Worm (Caenorhabditis elegans) whole organism, L4 larva: ENCODE measurements around the gene C06C6.9.

Experiments
- F10B5.3 ChIP-seq: sonication (generic microtip); optimal IDR thresholded peaks from 2 replicates; lab custom pipeline; 2016; ENCODE audit warnings: mild to moderate bottlenecking, missing genetic modification characterization, missing compliant biosample characterization
- F37D6.2 ChIP-seq: sonication (generic microtip); optimal IDR thresholded peaks from 2 replicates; lab custom pipeline; 2016; ENCODE audit warnings: mild to moderate bottlenecking, missing genetic modification characterization, missing compliant biosample characterization
- F44E2.7 ChIP-seq: fragments of 200-800 bp; sonication (Bioruptor generic); IDR thresholded peaks from 2 replicates; pipeline ENCODE4 v2.1.2; 2022; ENCODE audit warnings: missing genetic modification characterization, missing compliant biosample characterization
- T20F7.1 ChIP-seq: fragments of 200-800 bp; sonication (Bioruptor generic); optimal IDR thresholded peaks from 2 replicates; lab custom pipeline; 2018; ENCODE audit warnings: mild to moderate bottlenecking, missing genetic modification characterization, missing compliant biosample characterization
- Y105C5A.15 ChIP-seq: fragments of 200-800 bp; sonication (Bioruptor generic); IDR thresholded peaks from 2 replicates; pipeline ENCODE4 v1.3.6; 2022; ENCODE audit warnings: missing genetic modification characterization, missing compliant biosample characterization
- Y75B8A.6 ChIP-seq: fragments of 200-800 bp; sonication (Bioruptor generic); IDR thresholded peaks from 2 replicates; pipeline ENCODE4 v1.3.6; 2022; ENCODE audit warnings: missing genetic modification reagents, missing genetic modification characterization, missing compliant biosample characterization
- ZK337.2 ChIP-seq: fragments of 200-800 bp; sonication (Bioruptor generic); IDR thresholded peaks from 2 replicates; pipeline ENCODE4 v1.3.6; 2022; ENCODE audit warnings: missing genetic modification reagents, missing genetic modification characterization, missing compliant biosample characterization
- aha-1 ChIP-seq: fragments of 150-350 bp; peaks from one replicate; lab custom pipeline; 2014; ENCODE audit warnings: missing biosample characterization, missing genetic modification characterization
- arid-1 ChIP-seq: fragments of 200-800 bp; sonication (Bioruptor generic); conservative IDR thresholded peaks from 2 replicates; pipeline ENCODE4 v1.3.6; 2022; ENCODE audit warnings: missing genetic modification reagents, missing genetic modification characterization, missing compliant biosample characterization
- ceh-44 ChIP-seq: fragments of 200-800 bp; sonication (Bioruptor generic); IDR thresholded peaks from 2 replicates; pipeline ENCODE4 v1.3.6; 2022; ENCODE audit warnings: missing genetic modification reagents, missing genetic modification characterization, missing compliant biosample characterization
- ceh-62 ChIP-seq: sonication (generic microtip); optimal IDR thresholded peaks from 2 replicates; lab custom pipeline; 2017; ENCODE audit warnings: missing biosample characterization, missing genetic modification characterization
- ceh-82 ChIP-seq: sonication (generic microtip); optimal IDR thresholded peaks from 2 replicates; lab custom pipeline; 2017; ENCODE audit warnings: missing biosample characterization, missing genetic modification characterization
- daf-16 ChIP-seq, 3 experiments: sonication (generic microtip); optimal IDR thresholded peaks; 2 replicates each; lab custom pipeline; 2016 to 2017; ENCODE audit warnings: missing genetic modification characterization in 3 of 3, missing genetic modification reagents in 3 of 3, mild to moderate bottlenecking in 2 of 3, missing compliant biosample characterization in 2 of 3, missing biosample characterization in 1 of 3, moderate library complexity in 1 of 3
- dmd-6 ChIP-seq: fragments of 200-800 bp; sonication (Bioruptor generic); IDR thresholded peaks from 2 replicates; pipeline ENCODE4 v1.3.6; 2022; ENCODE audit warnings: missing genetic modification reagents, missing genetic modification characterization, missing compliant biosample characterization
- dmd-8 ChIP-seq: fragments of 200-800 bp; sonication (Bioruptor generic); IDR thresholded peaks from 2 replicates; pipeline ENCODE4 v1.3.6; 2022; ENCODE audit warnings: missing genetic modification characterization, missing compliant biosample characterization
- dpl-1 ChIP-seq: fragments of 150-350 bp; optimal IDR thresholded peaks from 2 replicates; lab custom pipeline; 2014; ENCODE audit warnings: missing biosample characterization, missing genetic modification reagents, missing genetic modification characterization
- duxl-1 ChIP-seq: sonication (generic microtip); optimal IDR thresholded peaks from 2 replicates; lab custom pipeline; 2016; ENCODE audit warnings: mild to moderate bottlenecking, missing genetic modification characterization, moderate library complexity, missing compliant biosample characterization; ENCODE audit not compliant: poor library complexity
- fkh-10 ChIP-seq: fragments of 150-350 bp; optimal IDR thresholded peaks from 2 replicates; lab custom pipeline; 2014; ENCODE audit warnings: missing biosample characterization, missing genetic modification reagents, missing genetic modification characterization
- hif-1 ChIP-seq, 2 experiments: sonication (generic microtip); optimal IDR thresholded peaks; 2 replicates each; lab custom pipeline; 2016 to 2017; ENCODE audit warnings: missing compliant biosample characterization in 2 of 2, missing genetic modification characterization in 2 of 2, missing genetic modification reagents in 2 of 2, missing genotype in 2 of 2, mild to moderate bottlenecking in 1 of 2
- hlh-30 ChIP-seq: sonication (generic microtip); optimal IDR thresholded peaks from 2 replicates; lab custom pipeline; 2017; ENCODE audit warnings: antibody characterized with exemption, mild to moderate bottlenecking, missing genetic modification characterization, missing compliant biosample characterization; ENCODE audit not compliant: insufficient read depth
- hmg-1.1 ChIP-seq: fragments of 200-800 bp; sonication (Bioruptor generic); IDR thresholded peaks from 2 replicates; pipeline ENCODE4 v1.3.6; 2022; ENCODE audit warnings: missing genetic modification reagents, missing genetic modification characterization, missing compliant biosample characterization
- lin-15B ChIP-seq: fragments of 150-350 bp; sonication (generic microtip); optimal IDR thresholded peaks from 3 replicates; lab custom pipeline; 2014; ENCODE audit warnings: missing biosample characterization, missing genetic modification characterization
- mes-2 ChIP-seq: sonication (generic microtip); optimal IDR thresholded peaks from 2 replicates; lab custom pipeline; 2016; ENCODE audit warnings: missing genotype, mild to moderate bottlenecking, missing genetic modification characterization, missing compliant biosample characterization; ENCODE audit not compliant: poor library complexity, severe bottlenecking
- nhr-237 ChIP-seq: sonication (generic microtip); optimal IDR thresholded peaks from 2 replicates; lab custom pipeline; 2017; ENCODE audit warnings: missing biosample characterization, missing genetic modification characterization
- nhr-48 ChIP-seq: sonication (generic microtip); optimal IDR thresholded peaks from 2 replicates; lab custom pipeline; 2016; ENCODE audit warnings: mild to moderate bottlenecking, missing genetic modification characterization, missing compliant biosample characterization
- nhr-77 ChIP-seq: fragments of 150-350 bp; optimal IDR thresholded peaks from 2 replicates; lab custom pipeline; 2014; ENCODE audit warnings: missing biosample characterization, missing genetic modification characterization
- php-3 ChIP-seq: fragments of 200-800 bp; sonication (Bioruptor generic); IDR thresholded peaks from 2 replicates; pipeline ENCODE4 v1.3.6; 2022; ENCODE audit warnings: missing genetic modification reagents, missing genetic modification characterization, missing compliant biosample characterization
- pqm-1 ChIP-seq: sonication (generic microtip); optimal IDR thresholded peaks from 2 replicates; lab custom pipeline; 2017; ENCODE audit warnings: missing biosample characterization, missing genetic modification characterization
- skn-1 ChIP-seq: fragments of 150-350 bp; optimal IDR thresholded peaks from 2 replicates; lab custom pipeline; 2014; ENCODE audit warnings: missing biosample characterization, missing genetic modification characterization
- snpc-1.2 ChIP-seq: fragments of 200-800 bp; sonication (Bioruptor generic); IDR thresholded peaks from 2 replicates; pipeline ENCODE4 v1.3.6; 2022; ENCODE audit warnings: missing genetic modification reagents, missing genetic modification characterization, missing compliant biosample characterization
- spr-1 ChIP-seq: sonication (generic microtip); optimal IDR thresholded peaks from 2 replicates; lab custom pipeline; 2016; ENCODE audit warnings: mild to moderate bottlenecking, missing genetic modification characterization, missing compliant biosample characterization
- tra-1 ChIP-seq: fragments of 200-800 bp; sonication (Bioruptor generic); IDR thresholded peaks from 2 replicates; pipeline ENCODE4 v1.3.6; 2022; ENCODE audit warnings: missing genetic modification reagents, missing genetic modification characterization, missing compliant biosample characterization
- unc-62 ChIP-seq, 3 experiments: fragments of 150-350 bp in 1 of 3; sonication (generic microtip); optimal IDR thresholded peaks in 2 of 3; peaks in 1 of 3; 1 replicate in 1 of 3; 2 replicates in 2 of 3; lab custom pipeline; 2014 to 2017; ENCODE audit warnings: missing biosample characterization in 3 of 3, missing genetic modification characterization in 3 of 3, missing genetic modification reagents in 3 of 3, missing genotype in 1 of 3
- zip-2 ChIP-seq: fragments of 150-350 bp; optimal IDR thresholded peaks from 2 replicates; lab custom pipeline; 2014; ENCODE audit warnings: missing biosample characterization, missing genetic modification characterization
- ztf-7 ChIP-seq: fragments of 150-350 bp; optimal IDR thresholded peaks from 2 replicates; lab custom pipeline; 2014; ENCODE audit warnings: missing biosample characterization, missing genetic modification characterization

Gene C06C6.9

DNA sequence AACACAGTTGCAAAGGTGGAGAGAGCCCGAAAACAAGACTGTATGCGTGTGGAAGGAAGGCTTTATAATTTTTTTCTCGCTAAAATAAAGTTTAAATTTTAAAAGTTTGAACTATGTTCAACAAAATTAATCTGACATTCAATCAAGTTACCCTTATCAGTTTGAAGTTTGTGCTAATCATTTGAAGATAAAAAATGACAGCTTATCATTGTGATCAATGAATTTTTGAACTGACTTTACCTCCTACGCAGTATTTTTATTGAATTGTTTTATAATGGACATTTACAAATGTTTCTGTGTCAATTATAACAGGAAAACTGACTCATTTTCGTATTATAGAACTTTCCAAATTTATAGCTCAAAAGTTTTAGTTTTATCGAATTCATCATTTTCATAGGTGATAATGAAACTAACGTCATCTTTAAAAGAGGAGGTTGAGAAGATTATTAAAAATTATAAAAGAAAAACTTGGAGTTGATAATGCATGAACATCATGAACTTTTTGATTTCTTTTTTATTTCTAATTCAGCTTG is 18.3 kb downstream of the C06C6.9 start, which contains the start of gene oac-20:
Gene oac-20, plus strand, starts transcription at position 483 of the 533 bp plus-strand sequence.
- TF ChIP-seq dmd-6 (GFP tag; lab: Robert Waterston, UW) = peak; percentile 96
- peak; percentile 90 for TF ChIP-seq pqm-1
- TF ChIP-seq arid-1 = no peak
- peak; percentile 66 for TF ChIP-seq php-3 (GFP tag; lab: Robert Waterston, UW)
- 0 out of 2 replicates have a peak, but pooled peaks have one; percentile 58 for TF ChIP-seq tra-1 (GFP tag; lab: Robert Waterston, UW)
- peak; percentile 61 for TF ChIP-seq nhr-77
- TF ChIP-seq fkh-10 (GFP tag; lab: Kevin White, UChicago) = no peak
- TF ChIP-seq skn-1 (tag; lab: Kevin White, UChicago) = no peak
- TF ChIP-seq duxl-1 (tag; lab: Kevin White, UChicago) = no peak
- no peak for TF ChIP-seq ZK337.2 (GFP tag; lab: Robert Waterston, UW)
- peak; percentile 16 for TF ChIP-seq nhr-48 (tag; lab: Kevin White, UChicago)

DNA sequence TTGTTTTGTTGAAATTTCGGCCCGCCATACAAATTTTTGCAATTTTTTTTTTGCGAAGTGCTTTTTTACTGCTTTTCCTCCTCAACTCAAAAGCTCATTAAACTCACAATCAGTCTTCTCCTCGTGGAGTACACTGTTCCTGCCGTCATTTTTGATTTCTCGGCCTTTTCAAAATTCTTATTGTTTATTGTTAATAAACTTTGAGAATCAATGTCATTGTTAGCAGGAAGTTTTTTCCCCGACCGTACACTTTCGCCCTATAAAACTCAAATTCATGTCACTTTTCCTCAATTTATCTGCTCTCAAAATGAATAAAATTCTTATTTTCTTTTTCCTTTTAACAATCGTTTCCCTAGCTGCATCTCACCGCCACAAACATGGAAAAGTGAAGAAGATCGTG is 20.7 kb downstream of the C06C6.9 start, which contains the start of gene clec-232:
Gene clec-232, plus strand, starts transcription at position 301 of the 400 bp plus-strand sequence.
- TF ChIP-seq daf-16 (GFP tag; optimal IDR thresholded peaks at IDR 0.05; lab: Kevin White, UChicago) (no peak), daf-16 (tag; optimal IDR thresholded peaks at IDR 0.05; lab: Kevin White, UChicago) (no peak), F37D6.2 (tag; lab: Kevin White, UChicago) (no peak), dpl-1 (GFP tag; lab: Kevin White, UChicago) (no peak), Y105C5A.15 (GFP tag; lab: Robert Waterston, UW) (no peak), hif-1 (tag; optimal IDR thresholded peaks at IDR 0.05; lab: Kevin White, UChicago) (no peak)

DNA sequence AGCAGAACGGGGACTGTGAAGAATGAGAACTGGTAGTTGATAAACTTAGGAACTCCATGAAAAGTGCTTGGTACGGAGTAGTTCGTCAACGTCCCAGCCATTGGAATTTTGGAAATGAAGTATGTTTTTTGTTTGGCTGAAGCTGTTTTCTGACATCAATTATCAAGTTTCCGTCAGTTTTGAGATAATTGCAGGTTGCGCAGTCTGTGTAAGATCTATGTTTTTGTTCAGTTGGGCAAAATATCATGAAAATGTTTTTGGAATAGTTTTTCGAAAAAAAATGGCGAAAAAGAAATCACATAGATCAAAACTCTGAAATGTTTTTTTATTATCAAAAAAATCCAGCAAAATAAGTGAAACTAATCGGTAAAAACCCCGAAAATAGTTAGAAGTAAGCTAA is 21.7 kb downstream of the C06C6.9 start, which contains the start of gene sru-22:
Gene sru-22, minus strand, starts transcription at position 101 of the 400 bp plus-strand sequence.
- TF ChIP-seq aha-1 (tag; lab: Kevin White, UChicago) = peak; percentile 4
- no peak for TF ChIP-seq snpc-1.2 (GFP tag; lab: Robert Waterston, UW)

DNA sequence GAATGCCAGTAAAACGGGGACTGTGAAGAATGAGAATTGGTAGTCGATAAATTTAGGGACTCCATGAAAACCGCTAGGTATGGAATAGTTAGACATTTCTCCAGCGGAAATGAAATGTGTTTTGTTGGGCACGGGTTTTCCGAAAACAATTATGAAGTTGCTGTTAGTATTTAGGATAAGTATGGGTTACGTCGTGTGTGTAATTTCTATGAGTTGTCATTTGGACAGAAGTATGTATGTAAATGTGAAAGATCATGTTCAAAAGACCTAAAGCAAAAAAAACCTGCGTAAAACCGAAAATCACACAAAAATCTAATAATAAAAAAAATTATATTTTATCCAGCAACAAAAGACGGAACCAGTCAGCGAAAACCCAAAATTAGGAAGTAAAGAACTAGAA is 24.1 kb downstream of the C06C6.9 start, which contains the start of gene sru-23:
Gene sru-23, minus strand, starts transcription at position 101 of the 400 bp plus-strand sequence.
- TF ChIP-seq spr-1 (tag; lab: Kevin White, UChicago) (no peak), zip-2 (tag; lab: Kevin White, UChicago) (no peak), nhr-48 (tag; lab: Kevin White, UChicago) (no peak), F10B5.3 (tag; lab: Kevin White, UChicago) (no peak), lin-15B (tag; lab: Kevin White, UChicago) (no peak), mes-2 (no peak), ceh-44 (no peak), ztf-7 (no peak), Y105C5A.15 (GFP tag; lab: Robert Waterston, UW) (no peak), Y75B8A.6 (GFP tag; lab: Robert Waterston, UW) (no peak), dmd-8 (no peak), ceh-82 (tag; lab: Kevin White, UChicago) (no peak), T20F7.1 (GFP tag; lab: Kevin White, UChicago) (no peak), hmg-1.1 (GFP tag; lab: Robert Waterston, UW) (no peak), nhr-237 (tag; lab: Kevin White, UChicago) (no peak), nhr-77 (no peak), F44E2.7 (GFP tag; lab: Robert Waterston, UW) (no peak), ZK337.2 (GFP tag; lab: Robert Waterston, UW) (no peak)

DNA sequence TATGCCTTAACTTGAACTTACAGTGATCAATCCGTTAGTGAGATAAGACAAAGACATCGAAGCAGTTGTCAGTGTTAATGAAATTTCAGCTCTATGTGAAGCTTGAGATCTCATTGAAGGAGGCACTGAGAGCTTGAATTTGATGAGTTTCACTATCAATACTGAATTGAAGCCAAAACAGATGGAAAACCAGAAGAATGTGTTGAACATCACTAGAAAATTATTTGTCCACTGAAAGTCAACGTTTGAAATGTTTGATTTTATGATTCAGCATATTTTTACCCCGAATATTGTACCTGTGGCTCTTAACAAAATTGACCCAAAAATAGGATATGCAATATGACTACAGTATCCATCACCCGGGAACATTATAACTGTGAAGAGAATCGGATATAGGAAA is 25.7 kb downstream of the C06C6.9 start:
- no peak for TF ChIP-seq ceh-62 (tag; lab: Kevin White, UChicago)
- TF ChIP-seq hlh-30 (tag; lab: Kevin White, UChicago) = no peak
- TF ChIP-seq unc-62 (GFP tag; optimal IDR thresholded peaks at IDR 0.05 in 1 of 2; lab: Kevin White, UChicago) = peak in 1 of 2 experiments; percentile 97
- TF ChIP-seq unc-62 (tag; optimal IDR thresholded peaks at IDR 0.05; lab: Kevin White, UChicago) = no peak
